Worm (Caenorhabditis elegans): ENCODE data around the gene Y116A8B.4.

- TF ChIP-seq unc-130 (tag; optimal IDR thresholded peaks at IDR 0.05) (no peak), F16B12.6 (tag; optimal IDR thresholded peaks at IDR 0.05) (no peak), nhr-28 (tag; optimal IDR thresholded peaks at IDR 0.05) (no peak), nhr-12 (tag; optimal IDR thresholded peaks at IDR 0.05) (no peak), elt-2 (tag; optimal IDR thresholded peaks at IDR 0.05) (no peak), sox-4 (tag; optimal IDR thresholded peaks at IDR 0.05) (no peak)
Observed at ce11 chrIV:17223474-17223873, at the start of gene Y116A8B.4.

All from whole organism, L1 larva.